Fruit fly (Drosophila melanogaster): Measurements from ENCODE around the gene Rh5.
"Not testable (repeated sequence)": the region's sequence is repeated elsewhere in the genome, so short reads cannot be mapped to it uniquely, and the experiment has no call there.

Gene Rh5

DNA sequence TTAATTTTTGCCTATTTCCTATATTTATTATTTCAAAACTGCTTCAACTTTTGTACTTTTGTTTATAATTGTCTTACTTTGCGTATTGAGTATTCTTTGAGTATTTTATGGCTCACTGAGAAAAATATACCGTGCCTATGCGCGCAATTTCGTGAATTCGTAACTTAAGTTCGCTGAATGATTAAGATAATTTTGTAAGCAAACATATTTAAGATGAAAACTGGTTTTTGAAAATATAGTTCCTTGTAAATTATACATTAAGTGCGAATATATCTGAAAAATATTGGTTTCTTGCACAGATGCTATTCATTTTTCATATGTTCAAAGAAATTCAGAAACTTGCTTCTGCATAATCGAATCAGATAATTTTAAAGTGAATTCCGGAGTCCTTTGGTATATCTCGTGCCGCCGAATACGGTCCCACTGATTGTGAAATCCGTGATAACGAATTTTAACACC lies 12.6 kb upstream of the Rh5 start, which contains the start of the genes CG18789 and Qtzl:
Gene CG18789, minus strand, starts transcription at position 101 of the 459 bp plus-strand sequence.
Gene Qtzl, plus strand, starts transcription at position 409 of the 459 bp plus-strand sequence.
- not testable (repeated sequence) for TF ChIP-seq Clk (GFP tag; optimal IDR thresholded peaks at IDR 0.05); cnc (optimal IDR thresholded peaks at IDR 0.05); CG1620 (GFP tag; optimal IDR thresholded peaks at IDR 0.05)

DNA sequence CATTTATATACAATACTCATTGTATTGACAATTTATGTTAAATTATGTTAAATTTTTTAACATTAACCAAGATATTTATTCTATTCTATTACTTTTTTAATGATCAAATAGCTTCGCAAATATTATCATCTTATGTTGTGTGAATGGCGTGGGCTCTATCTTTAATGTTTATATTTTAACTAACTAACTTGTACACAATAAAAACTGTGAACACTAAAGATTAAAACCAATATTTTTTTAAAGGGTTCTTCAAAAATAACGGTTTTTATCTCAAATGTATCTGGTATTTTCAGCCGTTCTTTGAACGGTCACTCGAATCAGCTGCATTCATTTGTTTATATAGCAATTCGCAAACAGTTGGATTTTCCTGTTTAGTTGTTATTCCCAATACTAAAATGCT lies 11.4 kb upstream of the Rh5 start, which contains the start of gene Ada1-1:
Gene Ada1-1, plus strand, starts transcription at position 301 of the 400 bp plus-strand sequence.
- not testable (repeated sequence) for TF ChIP-seq ovo, pad, bab1 (GFP tag; optimal IDR thresholded peaks at IDR 0.05)

DNA sequence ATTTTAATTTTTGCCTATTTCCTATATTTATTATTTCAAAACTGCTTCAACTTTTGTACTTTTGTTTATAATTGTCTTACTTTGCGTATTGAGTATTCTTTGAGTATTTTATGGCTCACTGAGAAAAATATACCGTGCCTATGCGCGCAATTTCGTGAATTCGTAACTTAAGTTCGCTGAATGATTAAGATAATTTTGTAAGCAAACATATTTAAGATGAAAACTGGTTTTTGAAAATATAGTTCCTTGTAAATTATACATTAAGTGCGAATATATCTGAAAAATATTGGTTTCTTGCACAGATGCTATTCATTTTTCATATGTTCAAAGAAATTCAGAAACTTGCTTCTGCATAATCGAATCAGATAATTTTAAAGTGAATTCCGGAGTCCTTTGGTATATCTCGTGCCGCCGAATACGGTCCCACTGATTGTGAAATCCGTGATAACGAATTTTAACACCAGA lies 8.7 kb upstream of the Rh5 start, which contains the start of the genes CG18787 and Nfs1:
Gene CG18787, minus strand, starts transcription at position 101 of the 465 bp plus-strand sequence.
Gene Nfs1, plus strand, starts transcription at position 415 of the 465 bp plus-strand sequence.
- not testable (repeated sequence) for TF ChIP-seq Clk, CG12768, CG7045 (GFP tag; optimal IDR thresholded peaks at IDR 0.05)

DNA sequence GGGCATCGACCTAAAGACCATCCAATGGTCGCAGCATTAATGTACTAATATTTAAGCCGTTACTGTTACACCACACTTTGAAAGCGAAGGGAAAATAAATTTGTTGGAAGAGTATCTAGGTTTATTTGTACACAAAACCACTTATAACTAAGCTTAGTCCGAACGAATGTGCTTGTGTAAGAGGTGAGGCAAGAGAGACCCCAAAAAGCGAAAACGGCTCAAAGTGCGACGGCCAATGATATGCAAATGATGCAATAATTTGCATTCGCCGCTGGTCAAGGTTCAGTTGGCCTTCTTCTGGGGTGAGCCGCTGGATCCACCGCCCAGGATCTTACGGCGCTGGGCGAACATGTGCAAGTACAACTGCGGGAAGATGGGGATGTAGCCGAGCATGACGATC lies 6.8 kb upstream of the Rh5 start:
- TF ChIP-seq CG12768 (GFP tag; optimal IDR thresholded peaks at IDR 0.05) (peak; percentile 58), tj (GFP tag; optimal IDR thresholded peaks at IDR 0.05) (peak; percentile 42), ovo (GFP tag; optimal IDR thresholded peaks at IDR 0.05) (no peak)

DNA sequence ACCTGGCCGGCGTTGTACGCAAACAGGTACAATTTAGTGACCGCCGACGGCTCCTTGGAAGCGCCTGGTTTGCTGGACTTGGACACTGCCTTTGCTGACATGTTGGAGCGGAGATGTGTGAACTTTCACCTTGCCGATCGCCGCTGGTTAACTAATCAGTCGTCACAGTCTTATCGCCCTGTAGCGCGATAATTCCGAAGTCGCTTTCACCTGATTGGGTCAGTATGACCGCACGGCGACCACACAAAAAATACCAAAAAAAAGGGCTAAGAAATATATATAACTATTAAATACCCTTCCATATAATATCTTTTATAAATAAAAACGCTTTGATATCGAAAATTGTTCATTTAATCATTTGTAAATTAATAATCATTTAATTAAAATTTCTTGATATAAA lies 5.9 kb upstream of the Rh5 start, which contains the start of gene Hacd1:
Gene Hacd1, minus strand, starts transcription at position 216 of the 400 bp plus-strand sequence.
- TF ChIP-seq CG7045 (GFP tag; optimal IDR thresholded peaks at IDR 0.05) (peak; percentile 41), CG33017 (tag; optimal IDR thresholded peaks at IDR 0.05) (peak; percentile 17), cic (GFP tag; optimal IDR thresholded peaks at IDR 0.05) (peak; percentile 69), Mnt (GFP tag; optimal IDR thresholded peaks at IDR 0.05) (peak; percentile 5), CG12768 (GFP tag; optimal IDR thresholded peaks at IDR 0.05) (peak; percentile 70), CG7101 (tag; optimal IDR thresholded peaks at IDR 0.05) (no peak), CG14711 (tag; optimal IDR thresholded peaks at IDR 0.05) (no peak), bab1 (GFP tag; optimal IDR thresholded peaks at IDR 0.05) (peak; percentile 38)

DNA sequence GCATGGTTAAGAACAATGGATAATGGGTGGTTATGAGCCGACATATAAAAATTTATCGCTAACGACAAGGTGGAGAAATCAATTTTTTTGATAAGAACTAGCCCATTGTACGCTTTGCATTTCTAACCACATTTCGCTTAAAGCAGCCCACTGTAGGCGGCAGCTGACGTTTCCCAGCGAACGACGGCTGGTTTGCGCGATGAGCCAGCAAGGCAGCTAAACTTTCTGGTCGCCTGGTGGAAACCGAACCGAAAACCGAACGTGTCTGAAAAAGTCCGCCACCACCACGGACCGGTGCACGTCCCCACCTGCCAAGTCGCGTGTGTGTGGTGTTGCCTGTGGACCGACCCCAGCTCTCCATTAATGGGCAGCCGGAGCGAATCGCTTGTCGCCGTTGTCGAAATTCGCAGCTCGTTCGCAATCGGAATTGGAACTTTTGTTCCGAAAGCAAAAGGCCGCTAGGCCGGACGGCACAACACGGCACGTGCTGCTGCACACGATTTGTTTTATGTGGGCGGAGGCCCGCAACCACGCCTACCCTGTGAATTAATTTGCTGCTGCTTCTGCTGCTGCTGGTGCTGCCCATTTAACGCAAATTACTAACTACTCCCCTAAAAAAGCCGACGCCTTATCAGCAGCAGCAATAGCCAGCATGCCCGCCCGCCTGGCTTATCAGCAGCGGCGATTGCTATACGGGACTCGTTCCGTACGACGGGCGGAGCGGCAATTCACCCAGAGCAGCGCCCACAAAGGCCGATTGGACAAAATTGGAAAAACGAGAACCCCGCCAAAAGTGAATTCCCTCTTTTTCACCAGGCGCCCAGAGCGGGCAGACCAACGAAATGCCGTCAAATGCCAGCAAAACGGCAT lies 4.8 kb upstream of the Rh5 start:
- no peak for TF ChIP-seq pad (GFP tag; optimal IDR thresholded peaks at IDR 0.05)
- no peak for TF ChIP-seq kay (GFP tag; ENCODE audit: borderline replicate concordance)
- no peak for TF ChIP-seq CG1620 (GFP tag; optimal IDR thresholded peaks at IDR 0.05)
- TF ChIP-seq CG7101 (tag; optimal IDR thresholded peaks at IDR 0.05) = peak; percentile 16
- TF ChIP-seq tj (GFP tag; optimal IDR thresholded peaks at IDR 0.05) = peak; percentile 76
- TF ChIP-seq CG33017 (tag; optimal IDR thresholded peaks at IDR 0.05) = peak; percentile 29
- TF ChIP-seq CG5204 (GFP tag; optimal IDR thresholded peaks at IDR 0.05) = peak; percentile 22
- TF ChIP-seq bab1 (GFP tag; optimal IDR thresholded peaks at IDR 0.05) = peak; percentile 48
- TF ChIP-seq CG12768 (GFP tag; optimal IDR thresholded peaks at IDR 0.05) = peak; percentile 96
- peak; percentile 62 for TF ChIP-seq ovo (GFP tag; optimal IDR thresholded peaks at IDR 0.05)
- peak; percentile 47 for TF ChIP-seq CG11617 (GFP tag; optimal IDR thresholded peaks at IDR 0.05)
- TF ChIP-seq CG14711 (tag; optimal IDR thresholded peaks at IDR 0.05) = no peak
- no peak for TF ChIP-seq Crg-1 (GFP tag; optimal IDR thresholded peaks at IDR 0.05)
- no peak for TF ChIP-seq cnc (optimal IDR thresholded peaks at IDR 0.05)
- TF ChIP-seq Mnt (GFP tag; optimal IDR thresholded peaks at IDR 0.05) = peak; percentile 72
- peak; percentile 97 for TF ChIP-seq cic (GFP tag; optimal IDR thresholded peaks at IDR 0.05)
- TF ChIP-seq Hr96 (GFP tag; optimal IDR thresholded peaks at IDR 0.05) = peak; percentile 55
- no peak for TF ChIP-seq CG7045 (GFP tag; optimal IDR thresholded peaks at IDR 0.05)
- peak; percentile 18 for TF ChIP-seq Clk (GFP tag; optimal IDR thresholded peaks at IDR 0.05)
- TF ChIP-seq toe (GFP tag; optimal IDR thresholded peaks at IDR 0.05) = peak; percentile 17

DNA sequence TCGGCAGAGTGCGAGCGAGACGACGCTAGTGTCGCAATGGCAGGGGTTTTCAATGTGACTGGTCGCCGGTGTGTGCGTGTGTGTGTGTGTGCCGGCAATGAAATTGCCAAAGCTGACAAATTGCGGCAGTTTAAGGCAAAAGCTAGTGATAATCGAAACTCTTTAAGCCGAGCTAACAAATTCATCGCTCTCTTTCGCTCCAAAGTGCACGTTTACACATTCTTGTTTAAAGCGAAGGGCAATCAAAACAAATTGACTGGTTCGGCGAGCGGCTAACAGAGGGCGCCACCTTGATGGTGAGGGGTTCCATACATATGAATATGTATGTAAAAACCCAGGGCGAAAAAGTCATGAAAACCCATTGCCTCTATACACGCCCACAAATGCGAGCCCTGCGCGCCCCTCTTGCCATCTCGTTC lies 4.2 kb upstream of the Rh5 start:
- TF ChIP-seq CG7045 (GFP tag; optimal IDR thresholded peaks at IDR 0.05) (no peak), pad (GFP tag; optimal IDR thresholded peaks at IDR 0.05) (peak; percentile 99), bab1 (GFP tag; optimal IDR thresholded peaks at IDR 0.05) (peak; percentile 23), Hr96 (GFP tag; optimal IDR thresholded peaks at IDR 0.05) (peak; percentile 17), tj (GFP tag; optimal IDR thresholded peaks at IDR 0.05) (peak; percentile 16)
